Fruit fly (Drosophila melanogaster) ovary, adult (tissue): ENCODE measurements around the gene Ufd1.

Experiments used
- CG17801 ChIP-seq: fragments of 200-800 bp; optimal IDR thresholded peaks from 2 replicates; lab custom pipeline; 2019; ENCODE audit warnings: missing biosample characterization, mild to moderate bottlenecking, missing genetic modification characterization, moderate library complexity; ENCODE audit not compliant: partially characterized antibody

Ufd1 gene

DNA sequence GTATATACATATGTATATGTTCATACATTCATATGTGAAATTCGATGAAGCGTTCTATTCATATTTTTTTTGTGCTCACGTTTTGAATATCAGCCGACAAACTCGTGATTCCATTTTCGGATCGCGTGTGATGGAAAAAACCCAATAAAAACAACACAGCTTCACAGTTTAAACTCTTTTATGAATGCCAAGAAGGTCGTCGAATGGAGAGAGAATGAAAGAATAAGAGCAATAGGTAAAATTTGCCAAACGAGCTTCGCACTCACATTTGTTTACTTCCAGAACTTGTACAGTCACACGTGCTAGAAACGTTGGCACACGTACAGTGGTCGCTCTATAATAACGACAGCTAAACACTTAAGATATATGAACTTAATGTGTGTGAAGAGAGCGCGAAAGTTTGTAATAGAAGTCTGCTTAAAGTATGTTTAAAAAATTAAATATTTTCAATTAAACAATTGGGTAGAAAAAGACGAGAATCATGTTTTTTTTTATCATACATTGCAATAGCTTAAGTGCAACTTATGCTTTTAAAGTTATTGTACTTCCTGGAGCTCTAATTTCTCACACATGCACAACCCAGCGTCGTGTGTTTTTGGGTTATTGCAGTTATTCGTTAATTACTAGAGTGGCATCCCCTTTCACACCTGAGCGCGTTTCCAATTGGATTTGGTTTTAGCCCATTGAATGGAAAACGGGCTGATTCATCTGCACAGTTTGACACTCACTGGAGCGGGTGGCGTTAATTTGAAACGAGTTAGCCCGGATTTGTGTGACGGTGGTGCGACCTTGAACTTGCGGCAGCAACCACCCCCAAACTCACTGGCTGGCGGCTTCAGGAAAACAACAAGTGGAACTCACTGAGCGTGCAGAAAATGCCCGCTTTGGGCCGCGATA is 2.9 kb upstream of the Ufd1 start:
- peak; percentile 72 for TF ChIP-seq CG17801 (GFP tag; lab: Kevin White, UChicago)

DNA sequence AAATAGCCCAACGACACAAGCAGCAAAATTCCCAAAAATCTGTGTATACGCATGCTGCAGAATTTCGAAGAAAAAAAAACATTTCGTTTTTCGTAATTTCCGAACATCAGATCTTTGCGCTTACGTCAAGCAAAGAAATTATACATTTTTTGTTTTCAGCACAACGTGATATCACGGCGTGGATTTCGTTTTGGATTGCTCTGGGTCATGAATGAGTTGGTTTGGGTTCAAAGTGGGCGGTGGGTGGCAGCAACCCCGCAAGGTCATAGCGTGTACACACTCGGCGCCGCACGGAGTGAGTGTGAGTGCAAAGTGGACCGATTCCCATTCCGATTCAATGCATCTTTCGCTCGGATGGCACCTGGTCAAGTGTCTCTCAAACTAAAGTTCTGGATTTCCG is 1.8 kb upstream of the Ufd1 start:
- TF ChIP-seq CG17801 (GFP tag; lab: Kevin White, UChicago), result no peak

DNA sequence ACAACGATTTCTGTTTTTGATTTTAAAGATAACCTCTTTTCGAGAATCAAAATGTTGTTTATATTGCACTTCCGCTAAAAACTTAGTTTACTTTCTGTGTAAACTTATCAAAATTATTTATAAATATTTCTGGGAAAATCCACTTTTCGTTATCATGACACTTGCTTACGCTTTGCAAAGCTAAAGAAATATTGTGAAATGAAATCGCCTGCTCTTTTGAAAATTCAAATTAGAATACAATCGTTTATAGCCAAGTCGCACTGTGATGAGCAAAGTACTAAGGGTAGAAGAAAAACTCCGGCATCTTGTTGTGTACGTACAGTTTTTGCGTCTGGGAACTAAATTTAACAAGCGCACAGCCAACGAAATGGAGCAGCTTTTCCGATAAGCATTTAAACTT is 1.4 kb upstream of the Ufd1 start:
- no peak for TF ChIP-seq CG17801 (GFP tag; lab: Kevin White, UChicago)

DNA sequence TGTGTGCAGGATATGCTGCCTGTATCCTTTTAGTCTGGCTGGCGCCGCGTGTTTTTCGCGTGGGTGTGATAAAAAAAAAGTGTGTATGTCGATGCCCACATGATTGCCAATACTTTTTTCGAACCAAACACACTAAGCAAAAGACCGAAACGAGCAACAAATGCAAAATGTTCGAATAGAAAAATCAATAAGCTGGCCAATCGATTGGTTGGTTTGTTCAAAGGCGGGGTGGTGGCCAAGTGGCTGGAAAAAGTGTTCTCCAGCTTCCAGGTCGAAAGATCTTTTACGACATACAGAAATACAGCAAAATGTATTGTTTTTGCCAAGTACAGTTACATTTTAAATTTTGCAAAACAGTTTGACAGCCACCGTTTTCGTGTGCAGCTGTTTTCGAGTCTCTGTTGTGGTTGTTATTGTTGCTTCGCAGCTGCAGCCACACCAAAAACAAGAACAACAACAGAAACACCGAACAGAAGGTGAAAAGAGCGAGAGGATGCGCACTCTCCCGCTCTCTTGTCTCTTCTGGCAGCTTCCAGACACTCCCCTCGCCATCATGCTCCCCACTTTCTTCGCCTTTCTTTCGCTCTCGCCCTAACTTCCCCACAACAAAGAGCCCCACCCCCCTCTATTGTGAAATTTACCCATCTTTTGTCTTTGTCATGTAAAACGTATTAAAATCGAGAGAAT is 725 bp upstream of the Ufd1 start:
- TF ChIP-seq CG17801 (GFP tag; lab: Kevin White, UChicago), result no peak

DNA sequence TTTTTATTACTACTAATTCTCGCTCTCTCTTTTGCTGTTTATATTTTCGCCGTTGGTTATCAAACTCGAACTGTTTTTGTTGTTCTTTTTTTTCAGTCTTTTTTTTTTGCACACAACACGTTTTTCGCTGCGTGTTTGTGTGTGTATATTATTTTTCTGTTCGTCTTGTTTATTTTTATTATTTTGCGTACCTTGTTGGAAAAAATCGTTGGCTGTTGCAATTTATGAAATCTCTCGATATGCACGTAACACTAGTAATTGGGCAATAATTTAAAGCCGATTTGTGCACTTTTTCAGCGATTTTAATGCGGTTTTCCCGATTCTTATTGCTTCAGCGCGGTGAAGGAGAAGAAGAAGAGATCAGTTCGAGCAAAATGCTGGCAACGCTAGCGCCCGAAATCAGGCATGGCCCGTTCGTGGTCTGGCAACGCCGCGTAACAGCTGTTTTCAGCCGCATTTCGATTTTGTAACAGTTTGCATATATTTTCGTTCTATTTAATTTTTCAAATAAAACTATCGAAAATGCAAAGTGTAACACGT is 2.5 kb downstream of the Ufd1 start, which contains the start of the genes FoxK and mRpL2:
TSS of gene FoxK (minus strand) at position 365 of the 540 bp plus-strand sequence.
TSS of gene mRpL2 (plus strand) at position 429 of the 540 bp plus-strand sequence.
- peak; percentile 82 for TF ChIP-seq CG17801 (GFP tag; lab: Kevin White, UChicago)

DNA sequence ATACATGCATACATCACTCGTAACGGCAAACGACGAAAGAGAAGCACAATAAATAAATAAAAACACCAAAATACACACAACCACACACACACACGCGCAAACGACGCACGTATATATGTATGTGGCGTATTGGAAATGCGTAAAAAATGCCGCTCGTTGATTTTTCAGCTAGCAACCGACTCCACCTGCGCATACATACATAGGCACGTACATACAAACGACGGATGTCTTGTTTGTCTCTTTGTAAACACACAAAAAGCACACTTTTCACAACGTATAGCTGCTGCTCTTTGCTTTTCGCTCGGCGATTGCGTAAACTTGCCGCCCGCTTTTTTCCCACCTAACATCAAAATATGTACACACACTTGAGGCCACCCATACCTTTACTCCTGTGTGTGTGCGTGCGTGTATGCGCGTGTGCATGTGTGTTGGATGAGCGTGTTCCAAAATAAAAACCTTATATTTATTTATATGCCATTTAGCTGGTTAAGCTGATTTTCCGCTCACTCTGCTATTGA is 3.1 kb downstream of the Ufd1 start:
- TF ChIP-seq CG17801 (GFP tag; lab: Kevin White, UChicago), result no peak

DNA sequence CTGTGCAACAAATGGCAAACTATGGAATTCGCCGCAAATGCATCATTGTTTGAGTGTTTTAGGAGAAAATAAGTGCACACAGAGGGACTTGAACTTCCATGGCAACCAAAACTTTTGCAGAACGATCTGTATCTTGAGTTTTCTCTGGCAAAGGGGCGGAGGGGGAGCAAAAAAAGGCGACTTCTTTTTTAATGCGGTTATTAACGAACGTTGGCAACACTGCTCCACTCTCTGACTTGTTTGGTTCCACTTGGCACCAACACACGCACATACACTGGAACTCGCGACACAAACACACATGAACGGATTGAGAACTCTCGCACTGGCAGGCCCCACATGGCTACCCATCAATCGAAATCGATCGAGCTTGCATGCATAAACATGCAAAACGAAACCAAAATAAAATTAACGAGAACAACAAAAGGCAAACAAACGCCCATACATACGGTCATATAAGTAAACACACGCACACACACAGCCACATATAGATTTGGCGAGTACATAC is 3.6 kb downstream of the Ufd1 start:
- no peak for TF ChIP-seq CG17801 (GFP tag; lab: Kevin White, UChicago)

DNA sequence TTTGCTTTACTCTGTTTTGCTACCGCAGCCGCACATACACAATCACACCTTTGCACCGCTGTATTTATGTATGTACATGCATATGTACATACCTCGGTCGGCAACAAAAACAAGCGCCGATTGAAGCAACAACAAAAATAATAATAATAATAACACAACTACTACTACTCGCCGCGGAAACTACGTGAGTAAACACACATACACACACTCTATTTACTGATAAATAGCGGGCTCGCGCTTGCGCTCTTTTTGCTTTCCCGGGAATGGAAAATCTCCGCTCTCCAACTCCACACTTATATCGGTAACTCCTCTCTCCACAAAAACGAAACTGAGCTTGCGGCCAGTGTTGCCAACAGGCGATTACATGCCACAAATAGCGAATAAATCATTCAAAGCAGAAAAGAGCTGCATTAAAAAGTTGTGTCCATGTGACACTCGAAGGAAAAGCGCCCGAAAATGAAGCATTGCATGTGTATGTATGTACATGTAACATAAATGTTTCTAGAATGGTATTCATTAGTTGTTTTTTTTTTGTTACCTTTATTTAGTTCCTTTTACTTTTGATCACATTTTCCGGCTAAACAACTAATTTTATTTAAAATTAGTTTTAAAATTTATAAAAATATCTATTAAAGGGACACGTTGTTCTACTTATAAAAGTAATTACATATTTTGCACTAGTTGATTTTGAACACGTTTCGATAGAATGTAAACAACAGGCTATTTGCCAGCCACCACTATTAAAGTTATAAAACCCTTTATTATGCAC is 4.2 kb downstream of the Ufd1 start:
- no peak for TF ChIP-seq CG17801 (GFP tag; lab: Kevin White, UChicago)

DNA sequence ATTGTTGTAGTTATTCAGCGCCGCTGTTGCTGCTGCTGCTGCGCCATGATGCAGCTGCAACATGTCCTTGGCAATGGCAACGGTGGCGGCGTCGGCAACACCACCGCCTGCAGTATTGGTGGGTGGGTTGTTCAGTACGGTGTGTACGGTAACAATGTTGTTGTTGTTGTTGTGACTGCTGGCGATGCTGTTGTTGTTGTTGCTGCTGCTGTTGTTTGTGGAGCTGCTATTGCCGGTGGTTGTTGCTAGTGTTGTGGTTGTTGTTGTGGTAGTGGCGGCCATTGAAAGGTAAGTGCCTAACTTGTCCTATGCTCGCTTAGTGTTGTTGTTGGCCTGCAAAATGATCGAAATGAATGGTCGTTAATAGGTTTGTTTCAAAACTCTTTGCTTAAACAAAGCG is 5.3 kb downstream of the Ufd1 start:
- no peak for TF ChIP-seq CG17801 (GFP tag; lab: Kevin White, UChicago)

DNA sequence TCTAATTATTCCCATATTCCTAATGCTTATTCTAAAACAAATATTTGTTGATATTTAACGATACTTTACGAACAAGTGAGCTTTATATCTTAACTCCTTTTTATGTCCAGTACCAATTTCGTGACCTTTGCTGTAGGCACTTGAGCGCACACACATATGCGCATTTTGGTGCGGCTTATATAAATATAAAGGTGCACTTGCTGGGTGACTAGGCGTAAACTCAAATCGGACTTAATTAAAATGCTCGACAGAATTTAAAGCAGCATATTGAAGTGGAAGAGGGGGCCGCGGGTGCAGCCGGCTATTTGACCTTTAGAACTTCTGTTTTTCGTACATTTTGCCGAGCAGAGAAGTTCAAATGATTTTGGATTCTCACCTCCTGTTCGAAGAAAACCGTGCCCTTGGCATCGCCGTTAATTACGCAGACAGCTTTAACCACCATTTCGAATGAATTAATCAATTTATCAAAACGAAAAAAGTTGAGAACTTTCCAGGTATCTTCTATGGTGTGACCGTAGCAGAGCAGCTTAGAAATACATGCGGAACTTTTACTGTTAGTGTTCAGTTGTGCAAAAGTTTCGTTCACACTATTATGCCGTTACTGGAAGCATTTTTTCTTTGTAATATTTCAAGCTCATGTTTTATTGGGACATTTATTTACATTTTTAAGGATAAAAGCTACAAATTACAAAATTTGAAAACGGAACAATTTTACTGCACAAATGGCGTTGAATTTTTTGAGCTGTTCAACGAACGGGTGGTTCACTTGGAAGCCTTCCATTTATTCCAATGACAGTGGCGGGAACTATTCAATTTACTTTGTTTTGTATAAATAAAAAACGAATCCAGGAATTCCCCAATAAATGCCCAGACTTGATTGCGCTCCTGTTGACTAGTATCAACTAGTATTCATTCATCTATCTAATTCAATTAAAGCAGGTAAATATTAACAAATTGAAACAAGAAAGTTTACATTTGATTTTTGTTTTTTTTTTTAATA is 9.5 kb downstream of the Ufd1 start, which contains the start of gene Sod1:
TSS of gene Sod1 (minus strand) at position 543 of the 1,000 bp plus-strand sequence.
- TF ChIP-seq CG17801 (GFP tag; lab: Kevin White, UChicago), result peak; percentile 76

DNA sequence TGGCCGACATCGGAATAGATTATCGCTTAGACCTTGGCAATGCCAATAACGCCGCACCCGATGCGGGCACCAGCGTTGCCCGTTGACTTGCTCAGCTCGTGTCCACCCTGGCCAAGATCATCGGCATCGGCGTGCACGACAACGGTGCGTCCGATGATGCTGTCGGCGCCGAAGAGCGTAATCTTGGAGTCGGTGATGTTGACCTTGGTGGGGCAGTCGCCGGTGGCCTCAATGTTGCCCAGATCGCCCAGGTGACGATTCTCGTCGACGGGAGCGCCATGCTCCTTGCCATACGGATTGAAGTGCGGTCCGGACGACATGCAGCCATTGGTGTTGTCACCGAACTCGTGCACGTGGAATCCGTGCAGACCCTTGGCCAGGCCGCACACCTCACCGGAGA is 10.6 kb downstream of the Ufd1 start:
- TF ChIP-seq CG17801 (GFP tag; lab: Kevin White, UChicago), result no peak

DNA sequence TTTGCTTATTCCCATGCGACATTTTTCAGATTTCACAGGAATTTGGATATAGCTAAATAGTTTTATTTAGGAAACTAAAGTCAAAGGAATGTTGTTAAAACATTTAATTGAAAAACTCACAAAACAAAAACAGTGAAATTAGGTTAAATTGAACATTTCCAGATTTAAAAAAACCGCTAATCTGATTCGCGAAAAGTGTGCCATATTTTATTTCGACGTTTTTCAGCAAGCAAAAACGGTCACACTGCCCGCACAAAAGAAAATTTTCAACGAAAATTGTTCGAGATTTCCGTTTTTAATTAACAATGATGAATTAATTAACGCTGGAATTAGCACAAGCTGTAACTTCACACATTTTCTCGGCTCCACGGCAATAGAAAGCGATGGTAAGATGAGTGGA is 13.6 kb downstream of the Ufd1 start, which contains the start of the genes CG34012 and emei:
TSS of gene CG34012 (minus strand) at position 52 of the 400 bp plus-strand sequence.
TSS of gene emei (plus strand) at position 237 of the 400 bp plus-strand sequence.
- TF ChIP-seq CG17801 (GFP tag; lab: Kevin White, UChicago), result no peak

DNA sequence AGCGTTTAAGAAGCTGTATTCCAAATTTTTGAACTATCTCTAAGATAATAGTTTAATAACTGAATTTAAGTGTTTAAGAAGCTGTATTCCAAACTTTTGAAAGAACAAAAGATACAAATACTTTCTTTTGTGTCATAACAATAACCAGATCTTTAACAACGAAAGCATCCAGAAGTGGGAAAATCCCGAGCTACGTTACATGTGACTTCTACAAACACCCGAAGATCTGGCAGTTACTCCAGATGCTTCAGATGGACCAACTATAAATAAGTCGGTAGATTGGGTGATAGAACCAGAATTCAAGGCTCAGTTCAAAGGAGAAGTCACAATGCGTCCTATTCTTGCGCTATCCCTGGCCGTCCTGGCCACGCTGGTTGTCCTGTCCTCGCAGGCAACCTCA is 15.1 kb downstream of the Ufd1 start, which contains the start of gene CG12522:
TSS of gene CG12522 (plus strand) at position 301 of the 400 bp plus-strand sequence.
- no peak for TF ChIP-seq CG17801 (GFP tag; lab: Kevin White, UChicago)
